Fruit fly (Drosophila melanogaster): ENCODE data around the gene CG42705.

- TF ChIP-seq az2 (GFP tag; optimal IDR thresholded peaks at IDR 0.05) (no peak), row (GFP tag; IDR thresholded peaks at IDR 0.05) (no peak), CG18476 (GFP tag; optimal IDR thresholded peaks at IDR 0.05) (no peak), sens-2 (GFP tag; IDR thresholded peaks at IDR 0.05) (no peak), CG30403 (GFP tag; optimal IDR thresholded peaks at IDR 0.05) (no peak), pho (GFP tag; optimal IDR thresholded peaks at IDR 0.05) (no peak), CG3407 (GFP tag; optimal IDR thresholded peaks at IDR 0.05) (no peak), CG42726 (GFP tag; IDR thresholded peaks at IDR 0.05; ENCODE audit: partially characterized antibody) (no peak), twi (tag; optimal IDR thresholded peaks at IDR 0.05) (no peak), fru (optimal IDR thresholded peaks at IDR 0.05) (no peak), CG17361 (GFP tag; IDR thresholded peaks at IDR 0.05) (no peak), CG10366 (GFP tag; IDR thresholded peaks at IDR 0.05) (no peak), CG5953 (GFP tag; IDR thresholded peaks at IDR 0.05) (no peak), CG18262 (tag; optimal IDR thresholded peaks at IDR 0.05) (no peak)
These were observed 1.9 kb upstream of the CG42705 start, which contains the start of gene CG42246 for dm6 chrX:7411806-7412205.
